Worm (Caenorhabditis elegans) whole organism, mixed stage, embryonic: ENCODE data around the gene Y49F6B.8.
"Not testable (repeated sequence)": the region's sequence is repeated elsewhere in the genome, so short reads cannot be mapped to it uniquely, and the experiment has no call there.

ENCODE experiments used
- M03D4.4 ChIP-seq: sonication (generic microtip); optimal IDR thresholded peaks from 2 replicates; lab custom pipeline; 2017; ENCODE audit warnings: mild to moderate bottlenecking, missing genetic modification characterization, missing compliant biosample characterization
- bed-3 ChIP-seq: fragments of 200-800 bp; sonication (Bioruptor generic); optimal IDR thresholded peaks from 3 replicates; lab custom pipeline; 2018; ENCODE audit warnings: mild to moderate bottlenecking, missing genetic modification characterization, moderate library complexity, missing compliant biosample characterization
- blmp-1 ChIP-seq: fragments of 150-350 bp; optimal IDR thresholded peaks from 2 replicates; lab custom pipeline; 2014; ENCODE audit warnings: missing biosample characterization, missing genetic modification characterization
- ceh-39 ChIP-seq: fragments of 150-350 bp; optimal IDR thresholded peaks from 2 replicates; lab custom pipeline; 2014; ENCODE audit warnings: missing biosample characterization, missing genetic modification characterization
- ceh-43 ChIP-seq: fragments of 200-800 bp; sonication (Bioruptor generic); optimal IDR thresholded peaks from 2 replicates; lab custom pipeline; 2018; ENCODE audit warnings: mild to moderate bottlenecking, missing genetic modification characterization, moderate library complexity, missing compliant biosample characterization
- ceh-83 ChIP-seq: fragments of 200-800 bp; sonication (Bioruptor generic); optimal IDR thresholded peaks from 2 replicates; lab custom pipeline; 2018; ENCODE audit warnings: mild to moderate bottlenecking, missing genetic modification characterization, missing compliant biosample characterization
- drap-1 ChIP-seq: fragments of 200-800 bp; sonication (Bioruptor generic); optimal IDR thresholded peaks from 3 replicates; lab custom pipeline; 2018; ENCODE audit warnings: mild to moderate bottlenecking, missing genetic modification characterization, missing compliant biosample characterization
- elt-1 ChIP-seq: sonication (generic microtip); optimal IDR thresholded peaks from 2 replicates; lab custom pipeline; 2017; ENCODE audit warnings: missing genetic modification characterization, mild to moderate bottlenecking, missing compliant biosample characterization, antibody characterized with exemption, moderate library complexity, borderline replicate concordance; ENCODE audit not compliant: insufficient read depth
- flh-1 ChIP-seq: fragments of 200-800 bp; sonication (Bioruptor generic); optimal IDR thresholded peaks from 2 replicates; lab custom pipeline; 2018; ENCODE audit warnings: mild to moderate bottlenecking, missing genetic modification characterization, moderate library complexity, missing compliant biosample characterization
- ham-2 ChIP-seq: fragments of 200-800 bp; sonication (Bioruptor generic); optimal IDR thresholded peaks from 2 replicates; lab custom pipeline; 2018; ENCODE audit warnings: mild to moderate bottlenecking, missing genetic modification characterization, missing compliant biosample characterization
- hlh-1 ChIP-seq: fragments of 150-350 bp; optimal IDR thresholded peaks from 2 replicates; lab custom pipeline; 2014; ENCODE audit warnings: missing biosample characterization, missing genetic modification reagents, missing genetic modification characterization
- lin-13 ChIP-seq: fragments of 150-350 bp; optimal IDR thresholded peaks from 2 replicates; lab custom pipeline; 2014; ENCODE audit warnings: missing biosample characterization, missing genetic modification characterization
- lsy-2 ChIP-seq: fragments of 150-350 bp; optimal IDR thresholded peaks from 2 replicates; lab custom pipeline; 2014; ENCODE audit warnings: missing biosample characterization, missing genetic modification characterization
- mab-5 ChIP-seq: fragments of 150-350 bp; optimal IDR thresholded peaks from 2 replicates; lab custom pipeline; 2014; ENCODE audit warnings: missing biosample characterization, missing genetic modification characterization
- mep-1 ChIP-seq: fragments of 150-350 bp; optimal IDR thresholded peaks from 2 replicates; lab custom pipeline; 2017; ENCODE audit warnings: missing biosample characterization, missing genetic modification reagents, missing genetic modification characterization, inconsistent platforms
- mls-2 ChIP-seq: sonication (generic microtip); optimal IDR thresholded peaks from 2 replicates; lab custom pipeline; 2016; ENCODE audit warnings: mild to moderate bottlenecking, missing genetic modification characterization, moderate library complexity, missing compliant biosample characterization
- nhr-12 ChIP-seq: fragments of 150-350 bp; optimal IDR thresholded peaks from 2 replicates; lab custom pipeline; 2014; ENCODE audit warnings: missing biosample characterization, missing genetic modification characterization
- nhr-2 ChIP-seq: fragments of 150-350 bp; optimal IDR thresholded peaks from 2 replicates; lab custom pipeline; 2014; ENCODE audit warnings: missing biosample characterization, missing genetic modification characterization
- nhr-237 ChIP-seq: fragments of 150-350 bp; optimal IDR thresholded peaks from 2 replicates; lab custom pipeline; 2014; ENCODE audit warnings: missing biosample characterization, missing genetic modification characterization
- nhr-28 ChIP-seq: fragments of 150-350 bp; optimal IDR thresholded peaks from 2 replicates; lab custom pipeline; 2014; ENCODE audit warnings: missing biosample characterization, missing genetic modification characterization
- nhr-76 ChIP-seq: sonication (generic microtip); optimal IDR thresholded peaks from 2 replicates; lab custom pipeline; 2017; ENCODE audit warnings: missing biosample characterization, missing genetic modification characterization
- pha-4 ChIP-seq: fragments of 150-350 bp; optimal IDR thresholded peaks from 2 replicates; lab custom pipeline; 2018; ENCODE audit warnings: missing biosample characterization, missing genetic modification reagents, missing genetic modification characterization
- snpc-4 ChIP-seq: fragments of 150-350 bp; optimal IDR thresholded peaks from 2 replicates; lab custom pipeline; 2014; ENCODE audit warnings: missing biosample characterization, missing genetic modification characterization
- sptf-1 ChIP-seq: sonication (generic microtip); optimal IDR thresholded peaks from 2 replicates; lab custom pipeline; 2017; ENCODE audit warnings: mild to moderate bottlenecking, missing genetic modification characterization, moderate library complexity, missing compliant biosample characterization
- tbx-8 ChIP-seq: fragments of 200-800 bp; sonication (Bioruptor generic); optimal IDR thresholded peaks from 2 replicates; lab custom pipeline; 2018; ENCODE audit warnings: mild to moderate bottlenecking, missing genetic modification characterization, moderate library complexity, missing compliant biosample characterization
- unc-39 ChIP-seq: fragments of 150-350 bp; optimal IDR thresholded peaks from 2 replicates; lab custom pipeline; 2014; ENCODE audit warnings: missing biosample characterization, missing genetic modification characterization
- unc-62 ChIP-seq: fragments of 150-350 bp; optimal IDR thresholded peaks from 2 replicates; lab custom pipeline; 2014; ENCODE audit warnings: missing biosample characterization, missing genetic modification reagents, missing genetic modification characterization
- zip-8 ChIP-seq: fragments of 150-350 bp; optimal IDR thresholded peaks from 2 replicates; lab custom pipeline; 2014; ENCODE audit warnings: missing biosample characterization, missing genetic modification characterization
- ztf-11 ChIP-seq: fragments of 150-350 bp; optimal IDR thresholded peaks from 2 replicates; lab custom pipeline; 2014; ENCODE audit warnings: missing biosample characterization, missing genetic modification characterization

The Y49F6B.8 gene

ce11 chrII:3453521-3453920 lies 28.0 kb downstream of the Y49F6B.8 start, which contains the start of gene C16C8.11:
C16C8.11 (plus strand) TSS chrII:3453708.
- TF ChIP-seq ceh-39 (tag; lab: Kevin White, UChicago), result no peak
- no peak for TF ChIP-seq drap-1 (GFP tag; lab: Kevin White, UChicago)
- no peak for TF ChIP-seq nhr-237 (tag; lab: Kevin White, UChicago)
- TF ChIP-seq snpc-4, result no peak

DNA sequence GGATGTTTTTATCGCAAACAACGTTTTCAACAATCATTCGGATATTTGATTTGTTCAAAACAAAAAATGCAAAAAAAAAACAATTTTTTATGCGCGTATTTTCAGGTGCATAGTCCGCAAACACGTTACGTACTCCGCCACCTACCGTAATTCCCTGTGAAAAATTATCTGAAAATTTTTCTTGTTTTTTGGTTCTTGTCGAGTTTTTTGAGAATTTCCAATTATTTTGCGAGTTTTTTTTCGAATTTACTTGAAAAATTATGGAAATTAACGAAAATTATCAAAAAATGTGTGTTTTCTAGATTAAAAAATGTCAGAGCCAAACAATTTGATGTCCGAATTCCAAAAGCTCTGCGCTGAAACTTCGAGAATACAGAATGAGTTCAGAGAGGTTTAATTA lies 29.1 kb downstream of the Y49F6B.8 start, which contains the start of gene C16C8.12:
Gene C16C8.12 (plus strand): TSS at position 301 of the 400 bp plus-strand sequence.
- TF ChIP-seq tbx-8 (GFP tag; lab: Kevin White, UChicago) (no peak), unc-39 (tag; lab: Kevin White, UChicago) (no peak), nhr-28 (tag; lab: Kevin White, UChicago) (no peak), nhr-12 (no peak), nhr-2 (tag; lab: Kevin White, UChicago) (no peak), ham-2 (GFP tag; lab: Kevin White, UChicago) (no peak), sptf-1 (tag; lab: Kevin White, UChicago) (no peak), lin-13 (no peak), blmp-1 (no peak), nhr-237 (tag; lab: Kevin White, UChicago) (no peak), ceh-83 (GFP tag; lab: Kevin White, UChicago) (no peak), unc-62 (no peak), lsy-2 (tag; lab: Kevin White, UChicago) (no peak), ztf-11 (tag; lab: Kevin White, UChicago) (no peak), snpc-4 (no peak), pha-4 (tag; lab: Kevin White, UChicago) (no peak), zip-8 (tag; lab: Kevin White, UChicago) (no peak)

ce11 chrII:3449514-3449913 lies 32.0 kb downstream of the Y49F6B.8 start, which contains the start of gene C16C8.14:
C16C8.14 (plus strand) TSS chrII:3449814.
- not testable (repeated sequence) for TF ChIP-seq elt-1 (tag; lab: Kevin White, UChicago); sptf-1 (tag; lab: Kevin White, UChicago); mab-5

DNA sequence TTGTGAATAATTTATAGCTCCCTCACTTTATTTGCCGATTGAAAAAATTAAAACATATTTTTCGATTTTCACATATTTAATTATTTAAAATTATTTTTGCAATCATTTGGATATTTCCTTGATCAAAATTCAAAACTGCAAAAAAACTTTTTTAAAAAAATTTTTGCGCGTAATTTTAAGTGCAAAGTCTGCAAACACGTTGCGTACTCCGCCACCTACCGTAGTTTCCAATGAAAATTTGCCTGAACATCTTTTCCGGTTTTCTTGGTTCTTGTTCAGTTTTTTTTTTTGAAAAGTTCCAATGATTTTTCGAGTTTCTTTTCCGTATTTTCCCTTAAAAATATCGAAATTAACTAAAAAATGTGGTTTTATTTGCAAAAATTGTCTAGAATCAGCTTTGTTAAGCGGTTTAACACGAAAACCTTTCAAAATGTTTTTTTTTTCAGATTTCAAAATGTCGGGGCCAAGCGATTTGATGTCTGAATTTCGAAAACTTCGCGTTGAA lies 32.7 kb downstream of the Y49F6B.8 start, which contains the start of gene C16C8.25:
Gene C16C8.25 (plus strand): TSS at position 455 of the 505 bp plus-strand sequence.
- TF ChIP-seq unc-62, result no peak
- no peak for TF ChIP-seq M03D4.4 (tag; lab: Kevin White, UChicago)
- TF ChIP-seq ham-2 (GFP tag; lab: Kevin White, UChicago), result no peak
- TF ChIP-seq nhr-28 (tag; lab: Kevin White, UChicago), result no peak
- TF ChIP-seq sptf-1 (tag; lab: Kevin White, UChicago), result no peak
- TF ChIP-seq nhr-12, result no peak
- no peak for TF ChIP-seq unc-39 (tag; lab: Kevin White, UChicago)
- no peak for TF ChIP-seq lsy-2 (tag; lab: Kevin White, UChicago)
- TF ChIP-seq tbx-8 (GFP tag; lab: Kevin White, UChicago), result no peak
- no peak for TF ChIP-seq ztf-11 (tag; lab: Kevin White, UChicago)
- TF ChIP-seq mls-2 (tag; lab: Kevin White, UChicago), result no peak
- no peak for TF ChIP-seq lin-13
- no peak for TF ChIP-seq ceh-39 (tag; lab: Kevin White, UChicago)
- TF ChIP-seq hlh-1 (tag; lab: Kevin White, UChicago), result no peak
- no peak for TF ChIP-seq nhr-76
- no peak for TF ChIP-seq flh-1
- no peak for TF ChIP-seq drap-1 (GFP tag; lab: Kevin White, UChicago)
- TF ChIP-seq bed-3, result no peak

DNA sequence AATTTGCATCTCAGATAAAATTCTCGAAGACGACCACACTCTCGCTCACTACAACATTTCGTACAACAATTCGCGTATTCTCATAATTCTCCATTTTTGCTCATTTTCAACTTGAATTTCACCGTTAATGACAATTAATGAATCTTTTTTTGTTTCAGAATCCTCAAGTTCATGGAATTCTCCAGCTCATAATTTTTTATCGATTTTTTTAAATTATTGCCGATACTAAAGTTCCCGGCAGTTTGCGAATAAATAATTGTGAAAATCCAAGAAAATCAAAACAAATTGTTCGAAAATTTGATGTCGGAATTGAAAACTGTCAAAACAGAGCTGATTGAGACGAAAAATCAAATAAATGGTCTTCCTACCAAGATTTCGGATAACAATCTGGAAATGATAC lies 33.6 kb downstream of the Y49F6B.8 start, which contains the start of gene C16C8.21:
Gene C16C8.21 (plus strand): TSS at position 301 of the 400 bp plus-strand sequence.
- TF ChIP-seq zip-8 (tag; lab: Kevin White, UChicago) (no peak), drap-1 (GFP tag; lab: Kevin White, UChicago) (no peak), ceh-43 (GFP tag; lab: Kevin White, UChicago) (no peak), blmp-1 (no peak)
- TF ChIP-seq, all 35 proteins: peak for 0

- TF ChIP-seq mep-1, result no peak
- TF ChIP-seq zip-8 (tag; lab: Kevin White, UChicago), result no peak
- TF ChIP-seq nhr-28 (tag; lab: Kevin White, UChicago), result no peak
- no peak for TF ChIP-seq ceh-43 (GFP tag; lab: Kevin White, UChicago)
- TF ChIP-seq, all 35 proteins: peak for 0
Observed at ce11 chrII:3446647-3447046, 34.8 kb downstream of the Y49F6B.8 start, which contains the start of the genes C16C8.20 and gldi-6. C16C8.20 (plus strand) TSS chrII:3446947. gldi-6 (plus strand) TSS chrII:3446947.
